Worm (Caenorhabditis elegans) whole organism, L2 larva: ENCODE measurements around the gene unc-97.

Experiments
- F13H6.1 ChIP-seq: sonication (generic microtip); optimal IDR thresholded peaks from 2 replicates; lab custom pipeline; 2016; ENCODE audit warnings: missing genetic modification characterization, missing compliant biosample characterization
- R02D3.7 ChIP-seq: fragments of 150-350 bp; optimal IDR thresholded peaks from 2 replicates; lab custom pipeline; 2014; ENCODE audit warnings: missing biosample characterization, missing genetic modification characterization
- alr-1 ChIP-seq: fragments of 150-350 bp; optimal IDR thresholded peaks from 2 replicates; lab custom pipeline; 2014; ENCODE audit warnings: missing biosample characterization, missing genetic modification characterization
- aly-2 ChIP-seq: fragments of 150-350 bp; optimal IDR thresholded peaks from 2 replicates; lab custom pipeline; 2014; ENCODE audit warnings: missing biosample characterization, missing genetic modification characterization
- blmp-1 ChIP-seq: sonication (generic microtip); optimal IDR thresholded peaks from 2 replicates; lab custom pipeline; 2017; ENCODE audit warnings: missing genetic modification characterization, mild to moderate bottlenecking, missing compliant biosample characterization, antibody characterized with exemption, moderate library complexity; ENCODE audit not compliant: insufficient read depth
- ceh-82 ChIP-seq: fragments of 150-350 bp; optimal IDR thresholded peaks from 2 replicates; lab custom pipeline; 2014; ENCODE audit warnings: missing biosample characterization, missing genetic modification characterization
- crh-2 ChIP-seq: sonication (generic microtip); optimal IDR thresholded peaks from 2 replicates; lab custom pipeline; 2017; ENCODE audit warnings: missing biosample characterization, missing genetic modification characterization
- dmd-4 ChIP-seq: sonication (generic microtip); optimal IDR thresholded peaks from 2 replicates; lab custom pipeline; 2017; ENCODE audit warnings: missing biosample characterization, missing genetic modification characterization
- egl-27 ChIP-seq: sonication (generic microtip); optimal IDR thresholded peaks from 3 replicates; lab custom pipeline; 2017; ENCODE audit warnings: missing biosample characterization, missing genetic modification reagents, missing genetic modification characterization
- elt-3 ChIP-seq: sonication (generic microtip); optimal IDR thresholded peaks from 2 replicates; lab custom pipeline; 2017; ENCODE audit warnings: missing biosample characterization, missing genetic modification characterization
- fos-1 ChIP-seq: fragments of 150-350 bp; optimal IDR thresholded peaks from 2 replicates; lab custom pipeline; 2014; ENCODE audit warnings: missing biosample characterization, missing genetic modification characterization
- lin-13 ChIP-seq: fragments of 150-350 bp; optimal IDR thresholded peaks from 2 replicates; lab custom pipeline; 2014; ENCODE audit warnings: missing biosample characterization, missing genetic modification reagents, missing genetic modification characterization
- lin-39 ChIP-seq: fragments of 150-350 bp; optimal IDR thresholded peaks from 2 replicates; lab custom pipeline; 2014; ENCODE audit warnings: missing biosample characterization, missing genetic modification reagents, missing genetic modification characterization
- lsy-2 ChIP-seq, 2 experiments: fragments of 150-350 bp in 1 of 2; sonication (generic microtip) in 1 of 2; optimal IDR thresholded peaks; 2 replicates each; lab custom pipeline; 2014 to 2017; ENCODE audit warnings: missing biosample characterization in 2 of 2, missing genetic modification characterization in 2 of 2
- mab-5 ChIP-seq: fragments of 150-350 bp; optimal IDR thresholded peaks from 2 replicates; lab custom pipeline; 2014; ENCODE audit warnings: missing biosample characterization, missing genetic modification characterization
- mbf-1 ChIP-seq: sonication (generic microtip); optimal IDR thresholded peaks from 2 replicates; lab custom pipeline; 2017; ENCODE audit warnings: missing biosample characterization, missing genetic modification characterization
- mdl-1 ChIP-seq, 2 experiments: fragments of 150-350 bp in 1 of 2; sonication (generic microtip) in 1 of 2; optimal IDR thresholded peaks; 2 replicates each; lab custom pipeline; 2017; ENCODE audit warnings: missing biosample characterization in 2 of 2, missing genetic modification characterization in 2 of 2
- nhr-10 ChIP-seq: sonication (generic microtip); optimal IDR thresholded peaks from 2 replicates; lab custom pipeline; 2017; ENCODE audit warnings: missing biosample characterization, missing genetic modification characterization
- nhr-11 ChIP-seq: fragments of 150-350 bp; optimal IDR thresholded peaks from 2 replicates; lab custom pipeline; 2014; ENCODE audit warnings: missing biosample characterization, missing genetic modification characterization
- nhr-12 ChIP-seq: fragments of 150-350 bp; optimal IDR thresholded peaks from 2 replicates; lab custom pipeline; 2014; ENCODE audit warnings: missing biosample characterization, missing genetic modification characterization
- nhr-129 ChIP-seq: fragments of 150-350 bp; optimal IDR thresholded peaks from 2 replicates; lab custom pipeline; 2014; ENCODE audit warnings: missing biosample characterization, missing genetic modification characterization
- nhr-21 ChIP-seq: fragments of 150-350 bp; optimal IDR thresholded peaks from 2 replicates; lab custom pipeline; 2014; ENCODE audit warnings: missing biosample characterization, missing genetic modification characterization
- nhr-23 ChIP-seq: fragments of 150-350 bp; optimal IDR thresholded peaks from 2 replicates; lab custom pipeline; 2014; ENCODE audit warnings: missing biosample characterization, missing genetic modification reagents, missing genetic modification characterization
- nhr-237 ChIP-seq: fragments of 150-350 bp; optimal IDR thresholded peaks from 2 replicates; lab custom pipeline; 2014; ENCODE audit warnings: missing biosample characterization, missing genetic modification characterization
- nhr-25 ChIP-seq: fragments of 150-350 bp; sonication (generic microtip); optimal IDR thresholded peaks from 3 replicates; lab custom pipeline; 2014; ENCODE audit warnings: missing biosample characterization, missing genetic modification characterization
- nhr-77 ChIP-seq: fragments of 150-350 bp; optimal IDR thresholded peaks from 2 replicates; lab custom pipeline; 2014; ENCODE audit warnings: missing biosample characterization, missing genetic modification characterization
- peb-1 ChIP-seq: fragments of 150-350 bp; optimal IDR thresholded peaks from 2 replicates; lab custom pipeline; 2014; ENCODE audit warnings: missing biosample characterization, missing genetic modification characterization
- sem-4 ChIP-seq: fragments of 150-350 bp; optimal IDR thresholded peaks from 2 replicates; lab custom pipeline; 2014; ENCODE audit warnings: missing biosample characterization, missing genetic modification reagents, missing genetic modification characterization
- skn-1 ChIP-seq: sonication (generic microtip); optimal IDR thresholded peaks from 2 replicates; lab custom pipeline; 2017; ENCODE audit warnings: missing biosample characterization, missing genetic modification characterization
- sma-3 ChIP-seq: sonication (generic microtip); optimal IDR thresholded peaks from 2 replicates; lab custom pipeline; 2016; ENCODE audit warnings: missing genetic modification reagents, missing genetic modification characterization, missing compliant biosample characterization
- sma-9 ChIP-seq, 2 experiments: fragments of 150-350 bp in 1 of 2; sonication (generic microtip) in 1 of 2; optimal IDR thresholded peaks; 2 replicates each; lab custom pipeline; 2014 to 2016; ENCODE audit warnings: missing genetic modification characterization in 2 of 2, mild to moderate bottlenecking in 1 of 2, missing biosample characterization in 1 of 2, missing compliant biosample characterization in 1 of 2, missing genetic modification reagents in 1 of 2, moderate library complexity in 1 of 2
- snpc-4 ChIP-seq: fragments of 150-350 bp; optimal IDR thresholded peaks from 2 replicates; lab custom pipeline; 2014; ENCODE audit warnings: missing biosample characterization, missing genetic modification characterization
- unc-55 ChIP-seq: fragments of 150-350 bp; sonication (generic microtip); optimal IDR thresholded peaks from 3 replicates; lab custom pipeline; 2014; ENCODE audit warnings: missing biosample characterization, missing genetic modification reagents, missing genetic modification characterization
- ztf-1 ChIP-seq: fragments of 200-800 bp; sonication (Bioruptor generic); conservative IDR thresholded peaks from 2 replicates; pipeline ENCODE4 v1.3.6; 2022; ENCODE audit warnings: missing genetic modification characterization, missing compliant biosample characterization
- ztf-4 ChIP-seq: fragments of 150-350 bp; optimal IDR thresholded peaks from 2 replicates; lab custom pipeline; 2014; ENCODE audit warnings: missing biosample characterization, missing genetic modification characterization

Gene unc-97

ce11 chrX:5599224-5599623 is 6.3 kb downstream of the unc-97 start, which contains the start of gene sulp-2:
sulp-2 (minus strand) TSS chrX:5599330.
- no peak for TF ChIP-seq sma-3 (GFP tag; lab: Kevin White, UChicago)
- TF ChIP-seq alr-1 (tag; lab: Kevin White, UChicago) = no peak
- no peak for TF ChIP-seq sma-9 (GFP tag; optimal IDR thresholded peaks at IDR 0.05; lab: Kevin White, UChicago)
- TF ChIP-seq sma-9 (tag; optimal IDR thresholded peaks at IDR 0.05; lab: Kevin White, UChicago) = no peak
- no peak for TF ChIP-seq nhr-10 (tag; lab: Kevin White, UChicago)
- TF ChIP-seq lin-39 (tag; lab: Kevin White, UChicago) = no peak
- TF ChIP-seq nhr-129 (tag; lab: Kevin White, UChicago) = no peak
- no peak for TF ChIP-seq peb-1
- TF ChIP-seq, all 48 proteins: peak for 0

- TF ChIP-seq sma-9 (GFP tag; optimal IDR thresholded peaks at IDR 0.05; lab: Kevin White, UChicago) = peak; percentile 58
- TF ChIP-seq sma-9 (tag; optimal IDR thresholded peaks at IDR 0.05; lab: Kevin White, UChicago) = no peak
- no peak for TF ChIP-seq mab-5
- no peak for TF ChIP-seq unc-55 (GFP tag; lab: Kevin White, UChicago)
- peak; percentile 48 for TF ChIP-seq sem-4 (tag; lab: Kevin White, UChicago)
- TF ChIP-seq nhr-237 (tag; lab: Kevin White, UChicago) = no peak
- peak; percentile 62 for TF ChIP-seq nhr-21 (tag; lab: Kevin White, UChicago)
- peak; percentile 7 for TF ChIP-seq fos-1 (tag; lab: Kevin White, UChicago)
- peak; percentile 57 for TF ChIP-seq sma-3 (GFP tag; lab: Kevin White, UChicago)
- no peak for TF ChIP-seq crh-2 (tag; lab: Kevin White, UChicago)
- TF ChIP-seq blmp-1 (tag; lab: Kevin White, UChicago) = peak; percentile 3
- no peak for TF ChIP-seq mdl-1 (tag; optimal IDR thresholded peaks at IDR 0.05; lab: Kevin White, UChicago)
- no peak for TF ChIP-seq nhr-11 (tag; lab: Kevin White, UChicago)
- peak; percentile 47 for TF ChIP-seq nhr-25 (tag; lab: Kevin White, UChicago)
These were observed 10.4 kb downstream of the unc-97 start, which contains the start of gene F14D12.1 for ce11 chrX:5603338-5603816. F14D12.1 (plus strand) TSS chrX:5603766.

ce11 chrX:5605049-5605448 is 12.1 kb downstream of the unc-97 start:
- TF ChIP-seq nhr-10 (tag; lab: Kevin White, UChicago) (no peak), sem-4 (tag; lab: Kevin White, UChicago) (no peak), ztf-1 (no peak), fos-1 (tag; lab: Kevin White, UChicago) (no peak), nhr-21 (tag; lab: Kevin White, UChicago) (peak; percentile 29)
- TF ChIP-seq, all 48 proteins: peak for 1

DNA sequence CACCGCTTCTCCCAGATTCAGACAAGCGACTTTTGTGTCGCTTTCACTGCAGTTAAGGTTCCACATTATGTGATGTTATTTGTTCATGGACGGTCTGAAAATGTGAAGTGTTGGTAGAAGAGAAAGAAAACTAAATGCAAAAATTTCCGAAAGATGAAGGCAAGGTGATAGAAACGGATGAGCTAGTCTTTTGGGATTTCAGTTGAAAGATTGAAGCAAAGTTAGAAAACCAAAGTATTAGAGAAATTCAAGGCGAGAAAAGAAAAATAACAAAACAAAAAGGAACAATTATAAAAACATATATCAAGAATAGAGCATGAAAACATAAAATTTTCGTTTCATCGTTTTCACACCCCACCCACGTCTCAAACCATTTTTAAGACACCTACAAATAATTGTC is 18.2 kb downstream of the unc-97 start, which contains the start of gene octr-1:
octr-1 (minus strand) TSS at position 101 of the 400 bp plus-strand sequence.
- TF ChIP-seq F13H6.1 (tag; lab: Kevin White, UChicago) = no peak
- no peak for TF ChIP-seq dmd-4
- TF ChIP-seq nhr-12 (tag; lab: Kevin White, UChicago) = no peak
- TF ChIP-seq nhr-10 (tag; lab: Kevin White, UChicago) = no peak
- no peak for TF ChIP-seq aly-2
- TF ChIP-seq nhr-23 (tag; lab: Kevin White, UChicago) = no peak
- TF ChIP-seq fos-1 (tag; lab: Kevin White, UChicago) = no peak
- TF ChIP-seq nhr-237 (tag; lab: Kevin White, UChicago) = no peak

DNA sequence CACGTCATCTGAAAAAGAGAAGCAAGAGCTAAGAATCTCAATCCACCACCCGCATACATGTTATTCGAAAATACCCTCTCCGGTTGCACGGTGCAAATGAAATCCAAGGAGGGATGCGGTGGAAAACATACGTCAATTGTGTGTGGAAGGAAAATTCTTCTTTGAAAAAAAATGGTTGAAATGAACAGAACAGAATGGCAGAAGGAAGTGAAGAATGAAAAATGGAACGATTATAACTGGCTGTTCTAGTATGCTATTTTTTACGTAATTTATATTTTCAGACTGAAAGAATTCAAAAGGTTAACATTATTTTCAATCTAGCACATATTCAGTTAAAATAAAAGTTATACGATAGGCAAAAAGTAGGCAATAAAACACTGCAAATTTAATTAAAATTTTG is 23.1 kb downstream of the unc-97 start:
- no peak for TF ChIP-seq R02D3.7 (tag; lab: Kevin White, UChicago)
- TF ChIP-seq blmp-1 (tag; lab: Kevin White, UChicago) = no peak
- no peak for TF ChIP-seq skn-1 (tag; lab: Kevin White, UChicago)
- TF ChIP-seq egl-27 = no peak
- no peak for TF ChIP-seq unc-55 (GFP tag; lab: Kevin White, UChicago)
- TF ChIP-seq nhr-21 (tag; lab: Kevin White, UChicago) = no peak
- no peak for TF ChIP-seq mdl-1 (tag; optimal IDR thresholded peaks at IDR 0.05; lab: Kevin White, UChicago)
- TF ChIP-seq lin-13 (GFP tag; lab: Kevin White, UChicago) = no peak
- TF ChIP-seq nhr-12 (tag; lab: Kevin White, UChicago) = no peak
- TF ChIP-seq ztf-4 (tag; lab: Kevin White, UChicago) = no peak
- TF ChIP-seq nhr-77 (tag; lab: Kevin White, UChicago) = no peak
- TF ChIP-seq peb-1 = no peak
- no peak for TF ChIP-seq snpc-4 (tag; lab: Kevin White, UChicago)
- TF ChIP-seq elt-3 (tag; lab: Kevin White, UChicago) = no peak
- no peak for TF ChIP-seq sma-9 (GFP tag; optimal IDR thresholded peaks at IDR 0.05; lab: Kevin White, UChicago)
- no peak for TF ChIP-seq sma-9 (tag; optimal IDR thresholded peaks at IDR 0.05; lab: Kevin White, UChicago)
- no peak for TF ChIP-seq ceh-82 (tag; lab: Kevin White, UChicago)
- no peak for TF ChIP-seq mbf-1 (tag; lab: Kevin White, UChicago)
- TF ChIP-seq lsy-2 (tag; optimal IDR thresholded peaks at IDR 0.05; lab: Kevin White, UChicago) = no peak
